Worm (Caenorhabditis elegans): ENCODE results near the gene baf-1.

Gene baf-1

ce11 chrIII:9457192-9458103 lies 9.8 kb upstream of the baf-1 start:
- TF ChIP-seq sma-3 (GFP tag; optimal IDR thresholded peaks at IDR 0.05) (peak; percentile 13), mdl-1 (tag; optimal IDR thresholded peaks at IDR 0.05) (no peak), aly-2 (tag; optimal IDR thresholded peaks at IDR 0.05) (no peak), lsy-2 (tag; optimal IDR thresholded peaks at IDR 0.05) (peak; percentile 14 to 37), elt-1 (tag; optimal IDR thresholded peaks at IDR 0.05) (no peak), nhr-11 (tag; optimal IDR thresholded peaks at IDR 0.05) (no peak), nhr-129 (tag; optimal IDR thresholded peaks at IDR 0.05) (peak; percentile 90), unc-39 (tag; optimal IDR thresholded peaks at IDR 0.05) (no peak), gmeb-1 (tag; optimal IDR thresholded peaks at IDR 0.05) (no peak), ama-1 (optimal IDR thresholded peaks at IDR 0.05) (peak; percentile 38), crh-2 (tag; optimal IDR thresholded peaks at IDR 0.05) (peak; percentile 3), sma-9 (GFP tag; optimal IDR thresholded peaks at IDR 0.05) (peak; percentile 39), sma-9 (tag; optimal IDR thresholded peaks at IDR 0.05) (no peak), lin-39 (tag; optimal IDR thresholded peaks at IDR 0.05) (no peak), C34F6.9 (tag; optimal IDR thresholded peaks at IDR 0.05) (peak; percentile 74), sem-4 (tag; optimal IDR thresholded peaks at IDR 0.05) (no peak), R02D3.7 (tag; optimal IDR thresholded peaks at IDR 0.05) (no peak), mab-5 (tag; optimal IDR thresholded peaks at IDR 0.05) (peak; percentile 10), nhr-6 (tag; optimal IDR thresholded peaks at IDR 0.05) (no peak), F13H6.1 (tag; optimal IDR thresholded peaks at IDR 0.05) (peak; percentile 75), ztf-11 (tag; optimal IDR thresholded peaks at IDR 0.05) (no peak), ZK546.5 (tag; optimal IDR thresholded peaks at IDR 0.05) (no peak), fos-1 (tag; optimal IDR thresholded peaks at IDR 0.05) (peak; percentile 24), ceh-82 (tag; optimal IDR thresholded peaks at IDR 0.05) (no peak), ztf-4 (tag; optimal IDR thresholded peaks at IDR 0.05) (peak; percentile 57), blmp-1 (tag; optimal IDR thresholded peaks at IDR 0.05; ENCODE audit: insufficient read depth) (peak; percentile 22), nhr-21 (tag; optimal IDR thresholded peaks at IDR 0.05) (peak; percentile 42)

DNA sequence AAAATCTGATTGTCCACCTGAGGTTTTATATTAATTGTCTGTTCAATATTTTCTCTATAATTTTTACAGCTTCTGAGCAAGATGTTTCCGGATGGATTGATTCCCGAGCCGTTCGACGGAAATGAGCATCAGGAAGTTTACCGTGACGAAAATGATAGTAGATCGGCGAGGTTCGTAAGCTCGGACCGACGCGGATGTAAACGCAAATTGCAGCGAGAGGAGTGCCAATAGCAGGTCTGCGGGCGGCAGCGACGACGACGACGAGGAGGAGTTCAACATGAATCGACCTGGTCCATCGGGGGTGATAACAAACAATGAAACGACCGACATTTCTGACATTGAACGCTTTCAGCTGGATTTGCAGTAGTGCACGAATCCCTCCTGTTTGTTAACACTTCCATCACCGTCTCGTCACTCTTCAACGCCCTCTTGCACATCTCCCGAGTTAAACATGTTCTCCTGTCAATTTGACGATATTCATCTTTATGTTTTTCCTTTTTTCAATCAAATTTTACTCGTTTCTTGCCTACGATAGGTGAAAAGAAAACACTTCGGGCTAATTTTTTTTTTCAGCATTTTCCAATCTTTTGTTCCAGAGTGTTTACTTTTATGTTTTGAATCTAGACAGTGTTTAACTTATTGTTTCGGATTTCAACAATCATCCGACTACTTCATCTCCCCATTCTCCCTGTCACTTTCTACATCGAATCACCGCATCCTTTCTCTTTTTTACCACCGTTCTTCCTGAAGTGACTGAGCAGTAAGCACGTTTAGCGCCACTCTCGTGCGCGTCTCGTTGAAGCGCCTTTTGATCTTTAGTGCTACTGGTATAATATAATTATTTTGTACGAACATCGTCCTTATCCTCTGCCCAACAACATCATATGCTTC lies 5.1 kb upstream of the baf-1 start:
- no peak for TF ChIP-seq crh-2 (tag; optimal IDR thresholded peaks at IDR 0.05)
- TF ChIP-seq dmd-4 (tag; optimal IDR thresholded peaks at IDR 0.05): no peak
- peak; percentile 2 for TF ChIP-seq fos-1 (tag; optimal IDR thresholded peaks at IDR 0.05)
- no peak for TF ChIP-seq mdl-1 (tag; optimal IDR thresholded peaks at IDR 0.05)
- TF ChIP-seq F13H6.1 (tag; optimal IDR thresholded peaks at IDR 0.05): no peak

DNA sequence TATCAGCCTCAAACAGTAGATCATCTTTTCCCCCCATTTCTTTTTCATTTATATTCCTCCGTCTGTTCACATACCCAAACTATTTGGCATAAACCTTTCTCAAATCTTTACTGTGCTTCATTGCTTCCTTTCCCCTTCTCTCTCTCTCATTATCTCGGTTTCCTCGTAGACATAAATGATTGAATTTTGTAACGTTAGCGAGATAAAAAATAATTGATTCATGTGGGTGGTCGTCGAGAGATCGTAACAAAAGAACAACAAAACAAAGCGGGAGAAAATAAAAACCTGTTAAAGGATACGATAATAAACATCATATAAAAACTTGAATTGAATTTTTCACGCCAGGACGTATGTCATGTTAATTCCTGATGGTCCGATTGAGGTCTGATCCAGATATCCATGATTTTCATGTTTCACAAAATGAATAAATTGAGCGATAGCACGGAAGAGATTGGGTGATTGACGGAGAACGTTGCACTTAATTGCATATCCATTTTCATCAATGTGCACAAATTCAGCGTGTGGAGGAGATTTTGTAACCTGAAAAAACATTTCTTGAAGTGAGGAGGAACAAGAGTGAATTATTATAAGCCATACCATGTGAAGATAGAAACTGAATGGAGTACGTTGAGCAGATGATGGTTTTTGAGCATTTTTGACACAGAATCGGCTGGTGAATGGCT lies 4.3 kb upstream of the baf-1 start:
- TF ChIP-seq unc-62 (GFP tag; optimal IDR thresholded peaks at IDR 0.05) (no peak), nhr-23 (tag; optimal IDR thresholded peaks at IDR 0.05) (no peak), sma-9 (GFP tag; optimal IDR thresholded peaks at IDR 0.05) (no peak), sma-9 (tag; optimal IDR thresholded peaks at IDR 0.05) (no peak), unc-39 (tag; optimal IDR thresholded peaks at IDR 0.05) (no peak), lsy-2 (tag; optimal IDR thresholded peaks at IDR 0.05) (peak in 1 of 2 experiments; percentile 0), nhr-11 (tag; optimal IDR thresholded peaks at IDR 0.05) (no peak), crh-2 (tag; optimal IDR thresholded peaks at IDR 0.05) (peak; percentile 0), mab-5 (tag; optimal IDR thresholded peaks at IDR 0.05) (no peak), ztf-4 (tag; optimal IDR thresholded peaks at IDR 0.05) (peak; percentile 6), gmeb-1 (tag; optimal IDR thresholded peaks at IDR 0.05) (no peak), mbf-1 (tag; optimal IDR thresholded peaks at IDR 0.05) (no peak), nhr-129 (tag; optimal IDR thresholded peaks at IDR 0.05) (peak; percentile 28), lin-11 (tag; optimal IDR thresholded peaks at IDR 0.05) (no peak), nhr-237 (tag; optimal IDR thresholded peaks at IDR 0.05) (no peak), peb-1 (tag; optimal IDR thresholded peaks at IDR 0.05) (no peak), nhr-10 (tag; optimal IDR thresholded peaks at IDR 0.05) (no peak), ceh-82 (tag; optimal IDR thresholded peaks at IDR 0.05) (no peak), nhr-77 (tag; optimal IDR thresholded peaks at IDR 0.05) (no peak)
